Worm (Caenorhabditis elegans) whole organism, L1 larva: ENCODE measurements around the gene F36H5.8.
A peak's percentile ranks its signal among the peaks of the same experiment; 100 is the strongest.

Source experiments
- F16B12.6 ChIP-seq: fragments of 150-350 bp; optimal IDR thresholded peaks from 2 replicates; lab custom pipeline; 2014; ENCODE audit warnings: missing biosample characterization, missing genetic modification characterization
- Y116A8C.19 ChIP-seq: sonication (generic microtip); optimal IDR thresholded peaks from 2 replicates; lab custom pipeline; 2016; ENCODE audit warnings: missing compliant biosample characterization, missing genetic modification characterization, borderline replicate concordance
- aha-1 ChIP-seq: fragments of 150-350 bp; optimal IDR thresholded peaks from 2 replicates; lab custom pipeline; 2014; ENCODE audit warnings: missing biosample characterization, missing genetic modification characterization
- alr-1 ChIP-seq: fragments of 200-800 bp; sonication (Bioruptor generic); optimal IDR thresholded peaks from 2 replicates; lab custom pipeline; 2018; ENCODE audit warnings: borderline replicate concordance, mild to moderate bottlenecking, missing genetic modification characterization, missing compliant biosample characterization
- blmp-1 ChIP-seq: fragments of 150-350 bp; optimal IDR thresholded peaks from 2 replicates; lab custom pipeline; 2014; ENCODE audit warnings: missing biosample characterization, missing genetic modification characterization
- ceh-90 ChIP-seq: sonication (generic microtip); optimal IDR thresholded peaks from 2 replicates; lab custom pipeline; 2016; ENCODE audit warnings: missing genetic modification characterization, missing compliant biosample characterization
- ces-1 ChIP-seq: fragments of 150-350 bp; optimal IDR thresholded peaks from 2 replicates; lab custom pipeline; 2014; ENCODE audit warnings: missing biosample characterization, missing genetic modification reagents, missing genetic modification characterization
- dsc-1 ChIP-seq: sonication (generic microtip); optimal IDR thresholded peaks from 2 replicates; lab custom pipeline; 2016; ENCODE audit warnings: mild to moderate bottlenecking, missing genetic modification characterization, missing compliant biosample characterization
- efl-1 ChIP-seq, 4 experiments: fragments of 150-350 bp; optimal IDR thresholded peaks in 3 of 4; peaks in 1 of 4; 1 replicate in 1 of 4; 2 replicates in 3 of 4; lab custom pipeline; 2014; ENCODE audit warnings: missing biosample characterization in 2 of 4, missing genetic modification characterization in 2 of 4, missing genetic modification reagents in 2 of 4
- efl-3 ChIP-seq: fragments of 200-800 bp; sonication (Bioruptor generic); optimal IDR thresholded peaks from 2 replicates; lab custom pipeline; 2018; ENCODE audit warnings: mild to moderate bottlenecking, missing genetic modification characterization, missing compliant biosample characterization
- egl-13 ChIP-seq: sonication (generic microtip); optimal IDR thresholded peaks from 2 replicates; lab custom pipeline; 2016; ENCODE audit warnings: missing genotype, missing genetic modification reagents, missing genetic modification characterization, missing compliant biosample characterization
- egl-27 ChIP-seq, 2 experiments: fragments of 150-350 bp in 1 of 2; sonication (generic microtip); optimal IDR thresholded peaks; 3 replicates each; lab custom pipeline; 2017 to 2018; ENCODE audit warnings: missing biosample characterization in 2 of 2, missing genetic modification characterization in 2 of 2, missing genetic modification reagents in 2 of 2
- elt-2 ChIP-seq: sonication (generic microtip); optimal IDR thresholded peaks from 2 replicates; lab custom pipeline; 2016; ENCODE audit warnings: missing genetic modification characterization, mild to moderate bottlenecking, inconsistent platforms, missing compliant biosample characterization, missing genetic modification reagents
- fkh-10 ChIP-seq: sonication (generic microtip); optimal IDR thresholded peaks from 2 replicates; lab custom pipeline; 2017; ENCODE audit warnings: missing biosample characterization, missing genetic modification reagents, missing genetic modification characterization
- fkh-4 ChIP-seq: sonication (generic microtip); optimal IDR thresholded peaks from 2 replicates; lab custom pipeline; 2016; ENCODE audit warnings: missing compliant biosample characterization, missing genetic modification characterization, borderline replicate concordance
- fkh-8 ChIP-seq: sonication (generic microtip); optimal IDR thresholded peaks from 2 replicates; lab custom pipeline; 2016; ENCODE audit warnings: mild to moderate bottlenecking, missing genetic modification characterization, missing compliant biosample characterization
- hlh-17 ChIP-seq: fragments of 200-800 bp; sonication (Bioruptor generic); optimal IDR thresholded peaks from 2 replicates; lab custom pipeline; 2018; ENCODE audit warnings: missing genetic modification characterization, mild to moderate bottlenecking, missing compliant biosample characterization, moderate library complexity, borderline replicate concordance
- isw-1 ChIP-seq: fragments of 200-800 bp; sonication (Bioruptor generic); IDR thresholded peaks from 2 replicates; pipeline ENCODE4 v1.3.6; 2022; ENCODE audit warnings: missing genetic modification characterization, missing compliant biosample characterization
- lin-13 ChIP-seq: fragments of 150-350 bp; optimal IDR thresholded peaks from 2 replicates; lab custom pipeline; 2014; ENCODE audit warnings: missing biosample characterization, missing genetic modification reagents, missing genetic modification characterization
- lin-14 ChIP-seq: fragments of 200-800 bp; sonication (Bioruptor generic); optimal IDR thresholded peaks from 2 replicates; lab custom pipeline; 2018; ENCODE audit warnings: mild to moderate bottlenecking, missing genetic modification characterization, moderate library complexity, missing compliant biosample characterization
- lin-15B ChIP-seq: fragments of 150-350 bp; sonication (generic microtip); optimal IDR thresholded peaks from 3 replicates; lab custom pipeline; 2014; ENCODE audit warnings: missing biosample characterization, missing genetic modification characterization
- lin-35 ChIP-seq, 2 experiments: fragments of 150-350 bp; optimal IDR thresholded peaks; 2 replicates each; lab custom pipeline; 2014; ENCODE audit warnings: missing biosample characterization in 2 of 2, missing genetic modification characterization in 2 of 2, missing genetic modification reagents in 2 of 2
- lin-39 ChIP-seq: fragments of 150-350 bp; optimal IDR thresholded peaks from 2 replicates; lab custom pipeline; 2014; ENCODE audit warnings: missing biosample characterization, missing genetic modification reagents, missing genetic modification characterization
- lsy-2 ChIP-seq, 2 experiments: fragments of 150-350 bp; optimal IDR thresholded peaks; 2 replicates each; lab custom pipeline; 2014; ENCODE audit warnings: missing biosample characterization in 2 of 2, missing genetic modification characterization in 2 of 2
- mep-1 ChIP-seq: fragments of 150-350 bp; optimal IDR thresholded peaks from 2 replicates; lab custom pipeline; 2014; ENCODE audit warnings: missing biosample characterization, missing genetic modification characterization
- nhr-11 ChIP-seq: fragments of 150-350 bp; optimal IDR thresholded peaks from 2 replicates; lab custom pipeline; 2014; ENCODE audit warnings: missing biosample characterization, missing genetic modification characterization
- nhr-20 ChIP-seq: sonication (generic microtip); optimal IDR thresholded peaks from 2 replicates; lab custom pipeline; 2016; ENCODE audit warnings: mild to moderate bottlenecking, missing genetic modification characterization, missing compliant biosample characterization
- nhr-28 ChIP-seq: fragments of 150-350 bp; optimal IDR thresholded peaks from 2 replicates; lab custom pipeline; 2014; ENCODE audit warnings: missing biosample characterization, missing genetic modification characterization
- nhr-47 ChIP-seq: sonication (generic microtip); optimal IDR thresholded peaks from 2 replicates; lab custom pipeline; 2016; ENCODE audit warnings: mild to moderate bottlenecking, missing genetic modification characterization, moderate library complexity, missing compliant biosample characterization
- nhr-84 ChIP-seq: sonication (generic microtip); optimal IDR thresholded peaks from 2 replicates; lab custom pipeline; 2017; ENCODE audit warnings: missing biosample characterization, missing genetic modification characterization
- nhr-85 ChIP-seq: sonication (generic microtip); peaks from one replicate; lab custom pipeline; 2016; ENCODE audit warnings: missing genetic modification characterization, inconsistent platforms, missing compliant biosample characterization
- nhr-90 ChIP-seq: sonication (generic microtip); optimal IDR thresholded peaks from 2 replicates; lab custom pipeline; 2016; ENCODE audit warnings: mild to moderate bottlenecking, missing genetic modification characterization, missing compliant biosample characterization; ENCODE audit not compliant: poor library complexity
- pag-3 ChIP-seq: sonication (generic microtip); optimal IDR thresholded peaks from 2 replicates; lab custom pipeline; 2017; ENCODE audit warnings: missing genetic modification characterization, mild to moderate bottlenecking, missing compliant biosample characterization, antibody characterized with exemption, borderline replicate concordance; ENCODE audit not compliant: insufficient read depth
- pqm-1 ChIP-seq: sonication (generic microtip); optimal IDR thresholded peaks from 3 replicates; lab custom pipeline; 2017; ENCODE audit warnings: missing biosample characterization, missing genetic modification characterization
- rnt-1 ChIP-seq: sonication (generic microtip); optimal IDR thresholded peaks from 2 replicates; lab custom pipeline; 2016; ENCODE audit warnings: mild to moderate bottlenecking, missing genetic modification characterization, moderate library complexity, missing compliant biosample characterization
- skn-1 ChIP-seq: fragments of 150-350 bp; optimal IDR thresholded peaks from 2 replicates; lab custom pipeline; 2014; ENCODE audit warnings: missing biosample characterization, missing genetic modification characterization
- snpc-4 ChIP-seq: fragments of 150-350 bp; optimal IDR thresholded peaks from 2 replicates; lab custom pipeline; 2014; ENCODE audit warnings: missing biosample characterization, missing genetic modification characterization
- sptf-1 ChIP-seq: fragments of 150-350 bp; optimal IDR thresholded peaks from 2 replicates; lab custom pipeline; 2014; ENCODE audit warnings: missing biosample characterization, missing genetic modification characterization
- tlp-1 ChIP-seq: fragments of 150-350 bp; optimal IDR thresholded peaks from 2 replicates; lab custom pipeline; 2014; ENCODE audit warnings: missing biosample characterization, missing genetic modification characterization
- unc-62 ChIP-seq: fragments of 150-350 bp; optimal IDR thresholded peaks from 2 replicates; lab custom pipeline; 2014; ENCODE audit warnings: missing biosample characterization, missing genetic modification reagents, missing genetic modification characterization
- unc-86 ChIP-seq: sonication (generic microtip); optimal IDR thresholded peaks from 2 replicates; lab custom pipeline; 2016; ENCODE audit warnings: missing genetic modification characterization, missing compliant biosample characterization
- unc-98 ChIP-seq: fragments of 200-800 bp; sonication (Bioruptor generic); IDR thresholded peaks from 2 replicates; pipeline ENCODE4 v1.3.6; 2022; ENCODE audit warnings: missing genetic modification characterization, missing compliant biosample characterization
- vab-15 ChIP-seq: sonication (generic microtip); optimal IDR thresholded peaks from 2 replicates; lab custom pipeline; 2017; ENCODE audit warnings: missing genotype, mild to moderate bottlenecking, missing genetic modification characterization, missing compliant biosample characterization
- xbp-1 ChIP-seq: sonication (generic microtip); optimal IDR thresholded peaks from 2 replicates; lab custom pipeline; 2016; ENCODE audit warnings: missing genetic modification characterization, missing compliant biosample characterization
- zag-1 ChIP-seq: fragments of 150-350 bp; optimal IDR thresholded peaks from 2 replicates; lab custom pipeline; 2014; ENCODE audit warnings: missing biosample characterization, missing genetic modification characterization
- zip-4 ChIP-seq: fragments of 200-800 bp; sonication (Bioruptor generic); optimal IDR thresholded peaks from 2 replicates; lab custom pipeline; 2018; ENCODE audit warnings: mild to moderate bottlenecking, missing genetic modification characterization, moderate library complexity, missing compliant biosample characterization
- ztf-11 ChIP-seq, 2 experiments: sonication (generic microtip); optimal IDR thresholded peaks; 2 replicates each; lab custom pipeline; 2016 to 2017; ENCODE audit warnings: missing genetic modification characterization in 2 of 2, missing biosample characterization in 1 of 2, missing compliant biosample characterization in 1 of 2

The F36H5.8 gene

DNA sequence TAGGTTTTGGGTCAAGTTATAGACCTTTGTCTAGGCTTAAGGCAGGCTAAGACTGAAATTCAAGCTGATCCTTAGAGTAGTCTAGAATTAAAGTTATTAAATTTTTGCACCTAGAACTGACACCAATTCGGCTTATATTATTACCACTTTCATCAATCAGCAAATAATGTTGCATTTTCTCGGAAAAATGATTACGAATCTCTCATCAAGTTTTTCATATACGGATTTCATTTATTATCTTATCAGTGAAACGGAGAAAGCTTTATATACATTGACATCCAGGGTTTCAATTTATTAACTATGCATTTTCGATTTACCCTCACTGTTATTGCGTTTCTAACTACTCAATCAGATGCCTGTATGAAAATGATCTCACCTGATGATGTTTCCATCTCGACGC lies 9.2 kb downstream of the F36H5.8 start, which contains the start of gene K07G6.1:
K07G6.1 (plus strand) TSS at position 301 of the 400 bp plus-strand sequence.
- TF ChIP-seq nhr-20 (no peak), xbp-1 (tag; lab: Kevin White, UChicago) (no peak), rnt-1 (tag; lab: Kevin White, UChicago) (no peak), aha-1 (tag; lab: Kevin White, UChicago) (no peak), nhr-84 (tag; lab: Kevin White, UChicago) (no peak), isw-1 (GFP tag; lab: Robert Waterston, UW) (no peak), efl-1 (optimal IDR thresholded peaks at IDR 0.05; lab: Kevin White, UChicago) (no peak), efl-1 (GFP tag; optimal IDR thresholded peaks at IDR 0.05 in 1 of 2; lab: Kevin White, UChicago) (peak in 1 of 2 experiments; percentile 26), nhr-11 (tag; lab: Kevin White, UChicago) (no peak)
- TF ChIP-seq, all 84 proteins: peak for 1

ce11 chrII:1738844-1739243 lies 11.6 kb downstream of the F36H5.8 start, which contains the start of the genes irld-9 and irld-33:
Gene irld-9 (minus strand): TSS chrII:1738944.
Gene irld-33 (plus strand): TSS chrII:1739052.
- TF ChIP-seq zag-1 (no peak), unc-86 (no peak), fkh-10 (GFP tag; lab: Kevin White, UChicago) (no peak), efl-3 (GFP tag; lab: Kevin White, UChicago) (no peak), pag-3 (tag; lab: Kevin White, UChicago) (no peak), snpc-4 (tag; lab: Kevin White, UChicago) (no peak), zip-4 (GFP tag; lab: Kevin White, UChicago) (no peak), nhr-84 (tag; lab: Kevin White, UChicago) (no peak), fkh-4 (tag; lab: Kevin White, UChicago) (no peak), elt-2 (no peak), nhr-20 (no peak)
- TF ChIP-seq, all 84 proteins: peak for 0

ce11 chrII:1736353-1736752 lies 14.1 kb downstream of the F36H5.8 start, which contains the start of gene ceh-83:
Gene ceh-83 (minus strand): TSS chrII:1736533.
- TF ChIP-seq hlh-17 (GFP tag; lab: Kevin White, UChicago): no peak
- peak; percentile 2 to 64 for TF ChIP-seq lin-35 (GFP tag; optimal IDR thresholded peaks at IDR 0.05; lab: Kevin White, UChicago)
- no peak for TF ChIP-seq vab-15 (tag; lab: Kevin White, UChicago)
- TF ChIP-seq fkh-4 (tag; lab: Kevin White, UChicago): no peak
- no peak for TF ChIP-seq ceh-90 (tag; lab: Kevin White, UChicago)
- no peak for TF ChIP-seq F16B12.6 (tag; lab: Kevin White, UChicago)
- no peak for TF ChIP-seq alr-1
- TF ChIP-seq egl-27 (tag; optimal IDR thresholded peaks at IDR 0.05; lab: Kevin White, UChicago): no peak
- no peak for TF ChIP-seq lin-13
- no peak for TF ChIP-seq Y116A8C.19
- TF ChIP-seq lin-39 (tag; lab: Kevin White, UChicago): no peak
- TF ChIP-seq egl-13 (tag; lab: Kevin White, UChicago): no peak
- TF ChIP-seq tlp-1 (tag; lab: Kevin White, UChicago): no peak
- no peak for TF ChIP-seq pqm-1 (tag; lab: Kevin White, UChicago)
- no peak for TF ChIP-seq unc-98 (GFP tag; lab: Robert Waterston, UW)
- peak; percentile 80 for TF ChIP-seq lin-14 (GFP tag; lab: Kevin White, UChicago)
- no peak for TF ChIP-seq ces-1 (GFP tag; lab: Kevin White, UChicago)
- no peak for TF ChIP-seq skn-1 (tag; lab: Kevin White, UChicago)
- no peak for TF ChIP-seq nhr-28 (tag; lab: Kevin White, UChicago)
- no peak for TF ChIP-seq ztf-11 (tag; optimal IDR thresholded peaks at IDR 0.05; lab: Kevin White, UChicago)
- TF ChIP-seq nhr-47 (tag; lab: Kevin White, UChicago): no peak
- TF ChIP-seq blmp-1: no peak
- no peak for TF ChIP-seq nhr-90 (tag; lab: Kevin White, UChicago)
- TF ChIP-seq fkh-10 (GFP tag; lab: Kevin White, UChicago): no peak
- no peak for TF ChIP-seq lsy-2 (tag; optimal IDR thresholded peaks at IDR 0.05; lab: Kevin White, UChicago)
- TF ChIP-seq lin-15B: no peak
- peak; percentile 19 for TF ChIP-seq nhr-20
- TF ChIP-seq dsc-1 (tag; lab: Kevin White, UChicago): no peak
- no peak for TF ChIP-seq aha-1 (tag; lab: Kevin White, UChicago)
- TF ChIP-seq rnt-1 (tag; lab: Kevin White, UChicago): peak; percentile 50
- no peak for TF ChIP-seq fkh-8 (tag; lab: Kevin White, UChicago)
- no peak for TF ChIP-seq nhr-11 (tag; lab: Kevin White, UChicago)
- TF ChIP-seq mep-1 (tag; lab: Kevin White, UChicago): no peak
- no peak for TF ChIP-seq pag-3 (tag; lab: Kevin White, UChicago)
- no peak for TF ChIP-seq sptf-1
- no peak for TF ChIP-seq unc-62 (GFP tag; lab: Kevin White, UChicago)
- TF ChIP-seq efl-3 (GFP tag; lab: Kevin White, UChicago): no peak
- peak; percentile 59 for TF ChIP-seq nhr-85 (tag; lab: Kevin White, UChicago)
